Fruit fly (Drosophila melanogaster) whole organism, embryonic: ENCODE measurements around the gene Nadsyn.

Source experiments
- CG12155 ChIP-seq: fragments of 200-800 bp; sonication (Bioruptor generic); optimal IDR thresholded peaks from 3 replicates; lab custom pipeline; 2016; ENCODE audit warnings: missing biosample characterization, missing genetic modification characterization
- CG30020 ChIP-seq: fragments of 200-800 bp; optimal IDR thresholded peaks from 2 replicates; lab custom pipeline; 2019; ENCODE audit warnings: missing biosample characterization, mild to moderate bottlenecking, missing genetic modification characterization, moderate library complexity
- CG7357 ChIP-seq: fragments of 200-800 bp; sonication (Bioruptor generic); IDR thresholded peaks from 3 replicates; pipeline ENCODE4 v1.3.6; 2022; ENCODE audit warnings: missing biosample characterization, missing genetic modification characterization
- CTCF ChIP-seq: fragments of 200-800 bp; sonication (Bioruptor generic); optimal IDR thresholded peaks from 2 replicates; lab custom pipeline; 2017; ENCODE audit warnings: missing biosample characterization, mild to moderate bottlenecking, missing genetic modification characterization, moderate library complexity
- Fer1 ChIP-seq: fragments of 200-800 bp; sonication (Bioruptor generic); optimal IDR thresholded peaks from 2 replicates; lab custom pipeline; 2017; ENCODE audit warnings: missing biosample characterization, mild to moderate bottlenecking, missing genetic modification characterization
- Med ChIP-seq: fragments of 200-800 bp; sonication (Bioruptor generic); peaks from one replicate; lab custom pipeline; 2016; ENCODE audit warnings: missing biosample characterization, missing genetic modification characterization, mild to moderate bottlenecking, inconsistent platforms, moderate library complexity
- Ravus ChIP-seq: fragments of 200-800 bp; sonication (Bioruptor generic); IDR thresholded peaks from 2 replicates; pipeline ENCODE4 v1.3.6; 2022; ENCODE audit warnings: missing biosample characterization, missing genetic modification characterization
- Trl ChIP-seq, 3 experiments: fragments of >200 bp in 2 of 3; fragments of 200-800 bp in 1 of 3; sonication (Bioruptor generic) in 1 of 3; optimal IDR thresholded peaks; 2 replicates in 1 of 3; 3 replicates in 2 of 3; lab custom pipeline; 2016 to 2017; ENCODE audit warnings: missing biosample characterization in 1 of 3, missing genetic modification characterization in 1 of 3
- caup ChIP-seq: fragments of 200-800 bp; sonication (Bioruptor generic); optimal IDR thresholded peaks from 3 replicates; lab custom pipeline; 2017; ENCODE audit warnings: missing biosample characterization, mild to moderate bottlenecking, missing genetic modification characterization, moderate library complexity; ENCODE audit not compliant: severe bottlenecking
- ewg ChIP-seq: fragments of 200-800 bp; sonication (Bioruptor generic); optimal IDR thresholded peaks from 3 replicates; lab custom pipeline; 2017; ENCODE audit warnings: mild to moderate bottlenecking, missing biosample characterization, missing genetic modification reagents, missing genetic modification characterization
- klu ChIP-seq: fragments of 200-800 bp; sonication (Bioruptor generic); IDR thresholded peaks from 2 replicates; pipeline ENCODE4 v1.3.6; 2022; ENCODE audit warnings: missing biosample characterization, missing genetic modification characterization
- ro ChIP-seq: fragments of 200-800 bp; sonication (Bioruptor generic); IDR thresholded peaks from 2 replicates; pipeline ENCODE4 v1.3.6; 2022; ENCODE audit warnings: missing biosample characterization, missing genetic modification characterization
- tna ChIP-seq: fragments of 200-800 bp; sonication (Bioruptor generic); IDR thresholded peaks from 2 replicates; pipeline ENCODE4 v1.3.6; 2022; ENCODE audit warnings: missing biosample characterization, missing genetic modification characterization; ENCODE audit not compliant: partially characterized antibody

DNA sequence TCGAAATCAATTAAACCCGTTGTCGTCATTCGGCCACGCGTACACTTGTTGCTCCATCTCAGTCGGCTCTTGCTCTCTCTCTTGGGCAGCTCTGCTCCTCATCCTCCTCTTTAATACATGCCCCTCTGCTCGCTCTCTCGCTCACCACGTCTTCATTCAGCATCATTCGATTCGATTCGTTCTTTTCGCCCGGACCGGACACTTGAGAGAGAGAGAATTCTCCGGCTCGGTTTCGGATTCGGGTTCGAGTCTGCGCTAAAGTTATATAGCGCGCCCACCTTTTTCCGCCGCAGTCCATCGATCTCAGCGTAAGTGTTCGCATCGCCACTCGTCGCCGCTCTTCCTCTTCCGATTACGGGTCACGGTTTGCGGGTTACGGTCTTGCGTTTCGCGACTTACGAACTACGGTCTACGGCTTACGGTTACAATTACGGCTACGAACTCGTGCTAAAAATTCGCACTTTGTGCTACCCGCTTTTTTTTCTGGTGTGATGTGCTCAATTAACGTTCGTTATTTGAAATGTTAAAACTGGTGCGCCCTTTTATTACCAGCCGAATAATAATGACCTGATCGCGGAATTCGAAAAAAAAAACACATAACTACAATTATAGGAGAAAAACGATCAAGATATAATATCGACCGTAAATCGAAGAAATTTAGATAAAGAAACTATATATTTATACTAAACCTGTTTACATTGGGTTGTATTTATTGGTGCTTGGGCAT lies 76.0 kb downstream of the Nadsyn start:
- no peak for TF ChIP-seq klu (GFP tag; lab: Robert Waterston, UW)
- no peak for TF ChIP-seq ro (GFP tag; lab: Robert Waterston, UW)
- no peak for TF ChIP-seq CG30020 (tag; lab: Kevin White, UChicago)
- peak; percentile 91 to 95 for TF ChIP-seq Trl (optimal IDR thresholded peaks at IDR 0.05; lab: Kevin White, UChicago)
- peak; percentile 34 for TF ChIP-seq Trl (GFP tag; optimal IDR thresholded peaks at IDR 0.05; lab: Kevin White, UChicago)
- peak; percentile 54 for TF ChIP-seq Fer1 (GFP tag; lab: Kevin White, UChicago)
- peak; percentile 44 for TF ChIP-seq CTCF
- TF ChIP-seq CG7357: no peak
- no peak for TF ChIP-seq ewg (GFP tag; lab: Kevin White, UChicago)
- TF ChIP-seq tna (GFP tag; lab: Robert Waterston, UW): no peak
- peak; percentile 55 for TF ChIP-seq caup (GFP tag; lab: Kevin White, UChicago)
- TF ChIP-seq Ravus (GFP tag; lab: Robert Waterston, UW): no peak
- peak; percentile 87 for TF ChIP-seq Med
- TF ChIP-seq CG12155 (GFP tag; lab: Kevin White, UChicago): no peak
